Worm (Caenorhabditis elegans) whole organism, mixed stage, embryonic: ENCODE measurements around the gene atad-3.

ENCODE experiments used
- drap-1 ChIP-seq: fragments of 200-800 bp; sonication (Bioruptor generic); optimal IDR thresholded peaks from 3 replicates; lab custom pipeline; 2018; ENCODE audit warnings: mild to moderate bottlenecking, missing genetic modification characterization, missing compliant biosample characterization
- elt-3 ChIP-seq: fragments of 150-350 bp; optimal IDR thresholded peaks from 2 replicates; lab custom pipeline; 2014; ENCODE audit warnings: missing biosample characterization, missing genetic modification characterization
- lin-13 ChIP-seq: fragments of 150-350 bp; optimal IDR thresholded peaks from 2 replicates; lab custom pipeline; 2014; ENCODE audit warnings: missing biosample characterization, missing genetic modification characterization
- mab-5 ChIP-seq: fragments of 150-350 bp; optimal IDR thresholded peaks from 2 replicates; lab custom pipeline; 2014; ENCODE audit warnings: missing biosample characterization, missing genetic modification characterization
- nhr-2 ChIP-seq: fragments of 150-350 bp; optimal IDR thresholded peaks from 2 replicates; lab custom pipeline; 2014; ENCODE audit warnings: missing biosample characterization, missing genetic modification characterization
- sptf-1 ChIP-seq: sonication (generic microtip); optimal IDR thresholded peaks from 2 replicates; lab custom pipeline; 2017; ENCODE audit warnings: mild to moderate bottlenecking, missing genetic modification characterization, moderate library complexity, missing compliant biosample characterization
- unc-39 ChIP-seq: fragments of 150-350 bp; optimal IDR thresholded peaks from 2 replicates; lab custom pipeline; 2014; ENCODE audit warnings: missing biosample characterization, missing genetic modification characterization
- unc-62 ChIP-seq: fragments of 150-350 bp; optimal IDR thresholded peaks from 2 replicates; lab custom pipeline; 2014; ENCODE audit warnings: missing biosample characterization, missing genetic modification reagents, missing genetic modification characterization
- ztf-11 ChIP-seq: fragments of 150-350 bp; optimal IDR thresholded peaks from 2 replicates; lab custom pipeline; 2014; ENCODE audit warnings: missing biosample characterization, missing genetic modification characterization

ce11 chrII:10252048-10252447, 3.3 kb downstream of the atad-3 start:
- TF ChIP-seq lin-13 (tag; lab: Kevin White, UChicago) (no peak), ztf-11 (tag; lab: Kevin White, UChicago) (no peak), mab-5 (tag; lab: Kevin White, UChicago) (no peak), sptf-1 (no peak), unc-39 (no peak), elt-3 (tag; lab: Kevin White, UChicago) (no peak), unc-62 (GFP tag; lab: Kevin White, UChicago) (no peak), nhr-2 (no peak), drap-1 (GFP tag; lab: Kevin White, UChicago) (no peak)
